Fruit fly (Drosophila melanogaster): ENCODE measurements around the gene CG15696.

Gene CG15696

DNA sequence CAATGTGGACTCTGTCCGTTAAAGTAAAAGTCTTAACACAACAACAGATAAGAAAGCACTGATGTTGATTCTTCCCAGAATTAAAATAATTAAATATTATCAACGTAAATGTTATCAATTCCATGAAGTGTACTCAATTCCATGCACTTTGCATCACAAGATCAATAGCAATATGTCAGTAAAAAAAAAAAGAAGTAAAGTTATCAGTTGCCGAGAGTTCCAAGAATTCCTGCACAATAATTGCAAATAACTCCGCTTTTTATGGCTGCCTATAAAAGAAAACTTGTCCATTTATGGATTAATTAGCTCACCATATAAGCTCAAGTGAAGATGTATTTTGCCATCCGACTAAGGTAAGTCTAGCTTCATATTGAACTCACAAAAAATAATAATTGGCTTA is 30.6 kb downstream of the CG15696 start, which contains the start of gene TotZ:
TotZ (plus strand) TSS at position 301 of the 400 bp plus-strand sequence.
- TF ChIP-seq CTCF (optimal IDR thresholded peaks at IDR 0.05): no peak
- no peak for TF ChIP-seq CG8478 (optimal IDR thresholded peaks at IDR 0.05)

DNA sequence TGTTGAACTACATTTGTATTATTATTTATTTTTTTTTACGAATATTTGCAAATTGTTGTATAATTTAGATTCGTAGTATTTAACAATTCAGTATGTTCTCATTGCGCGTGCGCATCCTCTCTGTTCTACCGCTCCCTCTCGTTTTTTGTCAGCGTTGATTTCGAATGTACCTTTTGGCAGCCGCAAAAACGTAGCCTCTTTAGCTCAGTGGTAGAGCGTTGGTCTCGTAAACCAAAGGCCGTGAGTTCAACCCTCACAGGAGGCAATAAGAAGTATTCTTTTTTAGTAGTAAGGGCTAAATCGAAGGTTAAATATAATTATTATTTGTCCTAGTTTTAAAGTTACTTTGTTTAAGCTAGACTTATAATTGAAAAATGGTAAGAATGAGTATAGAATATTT is 43.6 kb downstream of the CG15696 start:
- TF ChIP-seq CTCF (optimal IDR thresholded peaks at IDR 0.05) (no peak), CG8478 (optimal IDR thresholded peaks at IDR 0.05) (no peak)

DNA sequence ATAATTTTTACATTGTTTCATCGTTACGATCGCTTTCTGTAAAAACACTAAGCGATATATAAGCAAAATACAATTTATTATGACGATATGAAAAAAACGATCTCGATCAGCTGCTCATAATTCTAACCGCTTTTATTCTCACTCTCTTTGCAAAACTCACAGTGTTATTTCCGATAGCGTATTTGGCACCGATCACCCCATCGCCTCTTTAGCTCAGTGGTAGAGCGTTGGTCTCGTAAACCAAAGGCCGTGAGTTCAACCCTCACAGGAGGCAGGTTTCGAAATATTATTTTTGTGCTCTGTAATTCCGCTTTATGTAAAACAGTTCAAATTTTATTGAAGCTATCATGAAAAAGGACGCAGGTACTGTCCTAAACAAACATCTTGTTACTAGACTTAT is 44.1 kb downstream of the CG15696 start:
- TF ChIP-seq CTCF (optimal IDR thresholded peaks at IDR 0.05) (no peak), CG8478 (optimal IDR thresholded peaks at IDR 0.05) (no peak)

DNA sequence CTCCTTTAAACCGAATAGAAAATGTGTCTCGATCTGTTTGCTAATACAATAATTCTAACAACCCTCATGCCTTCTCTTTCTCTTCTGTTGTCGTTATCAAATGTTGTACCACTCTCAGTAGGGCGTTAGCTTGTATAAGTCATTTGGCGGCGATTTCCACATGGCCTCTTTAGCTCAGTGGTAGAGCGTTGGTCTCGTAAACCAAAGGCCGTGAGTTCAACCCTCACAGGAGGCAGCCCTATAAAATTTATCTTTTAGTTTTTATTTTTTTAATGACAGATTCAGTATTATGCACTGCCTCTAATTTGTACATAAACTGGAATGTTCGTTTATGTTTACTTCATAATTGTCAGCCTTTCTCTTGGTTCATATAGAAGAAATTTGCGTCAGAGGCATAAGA is 44.6 kb downstream of the CG15696 start:
- TF ChIP-seq CTCF (optimal IDR thresholded peaks at IDR 0.05): no peak
- TF ChIP-seq CG8478 (optimal IDR thresholded peaks at IDR 0.05): no peak

DNA sequence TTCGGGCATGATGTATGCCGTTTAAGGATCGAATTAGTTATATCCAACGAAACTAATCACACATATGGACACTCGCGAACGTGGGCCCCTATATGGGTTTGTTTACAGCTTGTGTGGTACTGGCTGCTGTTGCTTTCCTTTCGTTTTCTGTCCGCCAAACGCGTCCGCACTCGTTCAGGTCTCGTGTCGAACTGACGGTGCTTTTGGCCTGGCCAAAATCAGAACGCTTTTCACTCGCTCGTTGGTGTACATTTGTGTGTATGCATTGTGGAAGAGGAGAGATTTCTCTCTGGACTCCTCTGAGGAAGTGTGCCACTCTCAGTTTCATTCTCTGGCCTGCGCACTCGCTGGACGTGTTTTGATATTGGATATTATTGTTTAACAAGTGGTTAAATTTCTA is 50.3 kb downstream of the CG15696 start, which contains the start of gene Ktl:
Ktl (minus strand) TSS at position 193 of the 400 bp plus-strand sequence.
- TF ChIP-seq CG8478 (optimal IDR thresholded peaks at IDR 0.05): no peak
- no peak for TF ChIP-seq CTCF (optimal IDR thresholded peaks at IDR 0.05)

Data from S2 (cell line).